Fruit fly (Drosophila melanogaster) whole organism, embryonic: Measurements from ENCODE around the gene CG14995.

Experiments
- Awh ChIP-seq: fragments of 200-800 bp; sonication (Bioruptor generic); IDR thresholded peaks from 2 replicates; pipeline ENCODE4, ENCODE4 v1.3.6; 2022; ENCODE audit warnings: missing biosample characterization, missing genetic modification characterization
- Blimp-1 ChIP-seq: fragments of 200-800 bp; sonication (Bioruptor generic); optimal IDR thresholded peaks from 3 replicates; lab custom pipeline; 2018; ENCODE audit warnings: missing biosample characterization, missing genetic modification characterization, mild to moderate bottlenecking, moderate library complexity, missing genetic modification reagents
- BtbVII ChIP-seq: fragments of 200-800 bp; sonication (Bioruptor generic); optimal IDR thresholded peaks from 3 replicates; lab custom pipeline; 2017; ENCODE audit warnings: missing biosample characterization, mild to moderate bottlenecking, missing genetic modification characterization
- CG10654 ChIP-seq: fragments of 200-800 bp; sonication (Bioruptor generic); optimal IDR thresholded peaks from 2 replicates; lab custom pipeline; 2016; ENCODE audit warnings: missing biosample characterization, missing genetic modification characterization
- CG10979 ChIP-seq: fragments of 200-800 bp; sonication (Bioruptor generic); optimal IDR thresholded peaks from 2 replicates; lab custom pipeline; 2018; ENCODE audit warnings: missing biosample characterization, mild to moderate bottlenecking, missing genetic modification characterization, moderate library complexity
- CG11085 ChIP-seq: fragments of 200-800 bp; sonication (Bioruptor generic); IDR thresholded peaks from 2 replicates; pipeline ENCODE4 v1.3.6; 2022; ENCODE audit warnings: missing biosample characterization, missing genetic modification characterization
- CG11504 ChIP-seq: fragments of 200-800 bp; sonication (Bioruptor generic); optimal IDR thresholded peaks from 3 replicates; lab custom pipeline; 2019; ENCODE audit warnings: missing biosample characterization, mild to moderate bottlenecking, missing genetic modification characterization, moderate library complexity
- CG15269 ChIP-seq: fragments of 200-800 bp; sonication (Bioruptor generic); optimal IDR thresholded peaks from 2 replicates; lab custom pipeline; 2018; ENCODE audit warnings: missing biosample characterization, mild to moderate bottlenecking, missing genetic modification characterization, moderate library complexity
- CG15479 ChIP-seq: fragments of 200-800 bp; sonication (Bioruptor generic); optimal IDR thresholded peaks from 3 replicates; lab custom pipeline; 2019; ENCODE audit warnings: missing biosample characterization, mild to moderate bottlenecking, missing genetic modification characterization, moderate library complexity
- CG17359 ChIP-seq: fragments of 200-800 bp; sonication (Bioruptor generic); optimal IDR thresholded peaks from 3 replicates; lab custom pipeline; 2018; ENCODE audit warnings: missing biosample characterization, mild to moderate bottlenecking, missing genetic modification characterization, moderate library complexity
- CG17829 ChIP-seq: fragments of 200-800 bp; optimal IDR thresholded peaks from 2 replicates; lab custom pipeline; 2019; ENCODE audit warnings: missing biosample characterization, mild to moderate bottlenecking, missing genetic modification characterization, moderate library complexity
- CG2129 ChIP-seq: fragments of 200-800 bp; sonication (Bioruptor generic); IDR thresholded peaks from 2 replicates; pipeline ENCODE4 v1.3.6; 2022; ENCODE audit warnings: missing biosample characterization, missing genetic modification characterization; ENCODE audit not compliant: partially characterized antibody
- CG2712 ChIP-seq: fragments of 200-800 bp; optimal IDR thresholded peaks from 3 replicates; lab custom pipeline; 2019; ENCODE audit warnings: missing biosample characterization, mild to moderate bottlenecking, missing genetic modification characterization, moderate library complexity
- CG30403 ChIP-seq: fragments of 200-800 bp; sonication (Bioruptor generic); optimal IDR thresholded peaks from 3 replicates; lab custom pipeline; 2016; ENCODE audit warnings: missing biosample characterization, missing genetic modification characterization
- CG31365 ChIP-seq: fragments of 200-800 bp; sonication (Bioruptor generic); optimal IDR thresholded peaks from 2 replicates; lab custom pipeline; 2018; ENCODE audit warnings: missing biosample characterization, mild to moderate bottlenecking, missing genetic modification characterization
- CG3163 ChIP-seq: fragments of 200-800 bp; sonication (Bioruptor generic); optimal IDR thresholded peaks from 3 replicates; lab custom pipeline; 2016; ENCODE audit warnings: missing biosample characterization, missing genetic modification characterization
- CG5953 ChIP-seq: fragments of 200-800 bp; sonication (Bioruptor generic); IDR thresholded peaks from 2 replicates; pipeline ENCODE4 v1.3.6; 2022; ENCODE audit warnings: missing biosample characterization, missing genetic modification characterization
- CG7963 ChIP-seq: fragments of 200-800 bp; sonication (Bioruptor generic); IDR thresholded peaks from 3 replicates; pipeline ENCODE4 v1.3.6; 2022; ENCODE audit warnings: missing biosample characterization, missing genetic modification characterization; ENCODE audit not compliant: partially characterized antibody
- CG7987 ChIP-seq: fragments of 200-800 bp; sonication (Bioruptor generic); optimal IDR thresholded peaks from 2 replicates; lab custom pipeline; 2018; ENCODE audit warnings: missing biosample characterization, mild to moderate bottlenecking, missing genetic modification characterization, moderate library complexity
- CG8944 ChIP-seq: fragments of 200-800 bp; sonication (Bioruptor generic); optimal IDR thresholded peaks from 3 replicates; lab custom pipeline; 2016; ENCODE audit warnings: missing biosample characterization, missing genetic modification characterization
- CG9727 ChIP-seq: fragments of 200-800 bp; sonication (Bioruptor generic); optimal IDR thresholded peaks from 3 replicates; lab custom pipeline; 2017; ENCODE audit warnings: missing biosample characterization, mild to moderate bottlenecking, missing genetic modification characterization
- CG9932 ChIP-seq: fragments of 200-800 bp; sonication (Bioruptor generic); IDR thresholded peaks from 2 replicates; pipeline ENCODE4 v1.3.6; 2022; ENCODE audit warnings: missing biosample characterization, missing genetic modification characterization
- CoRest ChIP-seq: fragments of 200-800 bp; sonication (Bioruptor generic); optimal IDR thresholded peaks from 3 replicates; lab custom pipeline; 2018; ENCODE audit warnings: missing biosample characterization, mild to moderate bottlenecking, missing genetic modification characterization, moderate library complexity
- Dad ChIP-seq: fragments of 200-800 bp; sonication (Bioruptor generic); optimal IDR thresholded peaks from 3 replicates; lab custom pipeline; 2016; ENCODE audit warnings: missing biosample characterization, missing genetic modification characterization
- Dfd ChIP-seq, 2 experiments: fragments of >200 bp; optimal IDR thresholded peaks; 2 replicates each; lab custom pipeline; 2017; ENCODE audit warnings: missing biosample characterization in 2 of 2, missing genetic modification characterization in 2 of 2
- Dll ChIP-seq: fragments of 200-800 bp; sonication (Bioruptor generic); IDR thresholded peaks from 4 replicates; pipeline ENCODE4 v1.3.6; 2022; ENCODE audit warnings: missing biosample characterization, missing genetic modification characterization; ENCODE audit not compliant: partially characterized antibody
- Doc3 ChIP-seq: fragments of 200-800 bp; sonication (Bioruptor generic); IDR thresholded peaks from 3 replicates; pipeline ENCODE4 v1.3.6; 2022; ENCODE audit warnings: missing biosample characterization, missing genetic modification characterization; ENCODE audit not compliant: partially characterized antibody
- Dref ChIP-seq: fragments of 200-800 bp; sonication (Bioruptor generic); IDR thresholded peaks from 2 replicates; pipeline ENCODE4 v1.3.6; 2022; ENCODE audit warnings: missing biosample characterization, missing genetic modification characterization
- H2.0 ChIP-seq: fragments of 200-800 bp; sonication (Bioruptor generic); IDR thresholded peaks from 2 replicates; pipeline ENCODE4 v1.3.6; 2022; ENCODE audit warnings: missing biosample characterization, missing genetic modification characterization
- HLH54F ChIP-seq: fragments of 200-800 bp; sonication (Bioruptor generic); optimal IDR thresholded peaks from 3 replicates; lab custom pipeline; 2016; ENCODE audit warnings: missing biosample characterization, missing genetic modification characterization
- HmgD ChIP-seq: fragments of 200-800 bp; sonication (Bioruptor generic); optimal IDR thresholded peaks from 3 replicates; lab custom pipeline; 2016; ENCODE audit warnings: missing biosample characterization, missing genetic modification characterization
- Hmx ChIP-seq: fragments of 200-800 bp; sonication (Bioruptor generic); optimal IDR thresholded peaks from 2 replicates; lab custom pipeline; 2016; ENCODE audit warnings: missing biosample characterization, missing genetic modification characterization
- MBD-R2 ChIP-seq: fragments of 200-800 bp; sonication (Bioruptor generic); IDR thresholded peaks from 2 replicates; pipeline ENCODE4 v1.3.6; 2022; ENCODE audit warnings: missing biosample characterization, missing genetic modification characterization
- MESR4 ChIP-seq: fragments of 200-800 bp; sonication (Bioruptor generic); optimal IDR thresholded peaks from 2 replicates; lab custom pipeline; 2018; ENCODE audit warnings: missing biosample characterization, mild to moderate bottlenecking, missing genetic modification characterization, moderate library complexity
- Spps ChIP-seq: fragments of 200-800 bp; sonication (Bioruptor generic); optimal IDR thresholded peaks from 2 replicates; lab custom pipeline; 2018; ENCODE audit warnings: missing biosample characterization, mild to moderate bottlenecking, missing genetic modification characterization
- Vsx1 ChIP-seq: fragments of 200-800 bp; sonication (Bioruptor generic); optimal IDR thresholded peaks from 2 replicates; lab custom pipeline; 2017; ENCODE audit warnings: missing biosample characterization, mild to moderate bottlenecking, missing genetic modification characterization, missing genetic modification reagents
- abd-A ChIP-seq: fragments of 200-800 bp; sonication (Bioruptor generic); optimal IDR thresholded peaks from 3 replicates; lab custom pipeline; 2019; ENCODE audit warnings: missing biosample characterization, mild to moderate bottlenecking, missing genetic modification characterization, moderate library complexity
- ato ChIP-seq: fragments of 200-800 bp; sonication (Bioruptor generic); IDR thresholded peaks from 2 replicates; pipeline ENCODE4 v1.3.6; 2022; ENCODE audit warnings: missing biosample characterization, missing genetic modification characterization; ENCODE audit not compliant: partially characterized antibody
- bcd ChIP-seq: fragments of 200-800 bp; sonication (Bioruptor generic); optimal IDR thresholded peaks from 2 replicates; lab custom pipeline; 2017; ENCODE audit warnings: missing biosample characterization, mild to moderate bottlenecking, missing genetic modification characterization
- dmrt99B ChIP-seq: fragments of 200-800 bp; sonication (Bioruptor generic); optimal IDR thresholded peaks from 2 replicates; lab custom pipeline; 2018; ENCODE audit warnings: missing biosample characterization, mild to moderate bottlenecking, missing genetic modification characterization, moderate library complexity
- emc ChIP-seq: fragments of 200-800 bp; sonication (Bioruptor generic); optimal IDR thresholded peaks from 2 replicates; lab custom pipeline; 2016; ENCODE audit warnings: missing biosample characterization, missing genetic modification characterization
- fd102C ChIP-seq: fragments of 200-800 bp; sonication (Bioruptor generic); optimal IDR thresholded peaks from 2 replicates; lab custom pipeline; 2018; ENCODE audit warnings: missing biosample characterization, mild to moderate bottlenecking, missing genetic modification characterization, moderate library complexity
- fd96Cb ChIP-seq: fragments of 200-800 bp; sonication (Bioruptor generic); optimal IDR thresholded peaks from 2 replicates; lab custom pipeline; 2018; ENCODE audit warnings: missing biosample characterization, mild to moderate bottlenecking, missing genetic modification characterization, moderate library complexity
- grau ChIP-seq: fragments of 200-800 bp; optimal IDR thresholded peaks from 3 replicates; lab custom pipeline; 2019; ENCODE audit warnings: missing biosample characterization, mild to moderate bottlenecking, missing genetic modification characterization, moderate library complexity
- lab ChIP-seq: fragments of 200-800 bp; sonication (Bioruptor generic); optimal IDR thresholded peaks from 3 replicates; lab custom pipeline; 2017; ENCODE audit warnings: missing biosample characterization, missing genetic modification characterization, mild to moderate bottlenecking, moderate library complexity, missing genetic modification reagents
- nau ChIP-seq: fragments of 200-800 bp; sonication (Bioruptor generic); optimal IDR thresholded peaks from 3 replicates; lab custom pipeline; 2017; ENCODE audit warnings: missing biosample characterization, mild to moderate bottlenecking, missing genetic modification characterization, missing genetic modification reagents
- phol ChIP-seq: fragments of 200-800 bp; sonication (Bioruptor generic); optimal IDR thresholded peaks from 3 replicates; lab custom pipeline; 2018; ENCODE audit warnings: missing biosample characterization, mild to moderate bottlenecking, missing genetic modification characterization, moderate library complexity
- ro ChIP-seq: fragments of 200-800 bp; sonication (Bioruptor generic); IDR thresholded peaks from 2 replicates; pipeline ENCODE4 v1.3.6; 2022; ENCODE audit warnings: missing biosample characterization, missing genetic modification characterization
- row ChIP-seq: fragments of 200-800 bp; sonication (Bioruptor generic); IDR thresholded peaks from 3 replicates; pipeline ENCODE4 v1.3.6; 2022; ENCODE audit warnings: missing biosample characterization, missing genetic modification characterization
- sr ChIP-seq: fragments of 200-800 bp; sonication (Bioruptor generic); IDR thresholded peaks from 3 replicates; pipeline ENCODE4 v1.3.6; 2022; ENCODE audit warnings: missing biosample characterization, missing genetic modification characterization
- wek ChIP-seq: fragments of 200-800 bp; sonication (Bioruptor generic); optimal IDR thresholded peaks from 3 replicates; lab custom pipeline; 2018; ENCODE audit warnings: missing biosample characterization, mild to moderate bottlenecking, missing genetic modification characterization, moderate library complexity

Gene CG14995

dm6 chr3L:4049082-4049481, 54.0 kb downstream of the CG14995 start (continued):
- no peak for TF ChIP-seq CG15479 (GFP tag; lab: Kevin White, UChicago)
- TF ChIP-seq H2.0 (GFP tag; lab: Robert Waterston, UW) = no peak
- no peak for TF ChIP-seq nau
- TF ChIP-seq MESR4 (GFP tag; lab: Kevin White, UChicago) = no peak
- TF ChIP-seq CG10654 = no peak
- no peak for TF ChIP-seq fd102C (GFP tag; lab: Kevin White, UChicago)
- no peak for TF ChIP-seq CG8944
- peak; percentile 25 for TF ChIP-seq grau
- no peak for TF ChIP-seq ro (GFP tag; lab: Robert Waterston, UW)
- peak; percentile 37 for TF ChIP-seq CG2712 (tag; lab: Kevin White, UChicago)
- no peak for TF ChIP-seq BtbVII (GFP tag; lab: Kevin White, UChicago)
- TF ChIP-seq CG7987 (GFP tag; lab: Kevin White, UChicago) = no peak
- TF ChIP-seq ato (GFP tag; lab: Robert Waterston, UW) = no peak
- TF ChIP-seq dmrt99B = peak; percentile 51
- TF ChIP-seq phol = peak; percentile 2
- no peak for TF ChIP-seq CG31365
- TF ChIP-seq CG15269 (tag; lab: Kevin White, UChicago) = peak; percentile 46
- TF ChIP-seq CG5953 (GFP tag; lab: Robert Waterston, UW) = no peak
- no peak for TF ChIP-seq Dll (GFP tag; lab: Robert Waterston, UW)
- TF ChIP-seq CG17359 = no peak
- TF ChIP-seq CG9727 (GFP tag; lab: Kevin White, UChicago) = no peak
- TF ChIP-seq Hmx (GFP tag; lab: Kevin White, UChicago) = no peak
- no peak for TF ChIP-seq CG11085
- no peak for TF ChIP-seq MBD-R2
- peak; percentile 18 for TF ChIP-seq CoRest (tag; lab: Kevin White, UChicago)
- TF ChIP-seq emc (GFP tag; lab: Kevin White, UChicago) = no peak
- TF ChIP-seq Dfd (GFP tag; optimal IDR thresholded peaks at IDR 0.05; lab: Kevin White, UChicago) = no peak
- no peak for TF ChIP-seq Vsx1 (GFP tag; lab: Kevin White, UChicago)
- no peak for TF ChIP-seq CG17829 (tag; lab: Kevin White, UChicago)
- TF ChIP-seq CG3163 (GFP tag; lab: Kevin White, UChicago) = no peak
- TF ChIP-seq row (GFP tag; lab: Robert Waterston, UW) = peak; percentile 65
- TF ChIP-seq fd96Cb (tag; lab: Kevin White, UChicago) = no peak
- TF ChIP-seq CG7963 (GFP tag; lab: Robert Waterston, UW) = no peak
- no peak for TF ChIP-seq Dref (GFP tag; lab: Robert Waterston, UW)
- no peak for TF ChIP-seq bcd (GFP tag; lab: Kevin White, UChicago)
- TF ChIP-seq abd-A = no peak
- TF ChIP-seq sr (GFP tag; lab: Robert Waterston, UW) = no peak
- no peak for TF ChIP-seq lab (GFP tag; lab: Kevin White, UChicago)
- no peak for TF ChIP-seq CG9932 (GFP tag; lab: Robert Waterston, UW)
- TF ChIP-seq Doc3 = no peak
- peak; percentile 14 for TF ChIP-seq Blimp-1 (GFP tag; lab: Kevin White, UChicago)
- peak; percentile 15 for TF ChIP-seq CG10979 (tag; lab: Kevin White, UChicago)
- no peak for TF ChIP-seq HLH54F (GFP tag; lab: Kevin White, UChicago)
- TF ChIP-seq Dad (GFP tag; lab: Kevin White, UChicago) = no peak
- TF ChIP-seq CG2129 (GFP tag; lab: Robert Waterston, UW) = no peak
- TF ChIP-seq CG11504 = peak; percentile 54
- TF ChIP-seq wek (GFP tag; lab: Kevin White, UChicago) = no peak
- TF ChIP-seq HmgD (GFP tag; lab: Kevin White, UChicago) = no peak
- TF ChIP-seq Spps = no peak
- no peak for TF ChIP-seq Awh (GFP tag; lab: Robert Waterston, UW)
- peak; percentile 11 for TF ChIP-seq CG30403 (GFP tag; lab: Kevin White, UChicago)
